Worm (Caenorhabditis elegans): ENCODE measurements around the gene F58H1.8.

F58H1.8 gene

ce11 chrV:11921689-11922517 lies 13.0 kb upstream of the F58H1.8 start:
- TF ChIP-seq tbx-2 (tag; optimal IDR thresholded peaks at IDR 0.05) (peak; percentile 7), mep-1 (tag; optimal IDR thresholded peaks at IDR 0.05) (peak; percentile 51), zag-1 (tag; optimal IDR thresholded peaks at IDR 0.05) (no peak), efl-1 (optimal IDR thresholded peaks at IDR 0.05) (no peak), efl-1 (GFP tag; optimal IDR thresholded peaks at IDR 0.05 in 1 of 2) (peak; percentile 10 to 20), nhr-20 (tag; optimal IDR thresholded peaks at IDR 0.05) (peak; percentile 28), snu-23 (GFP tag; optimal IDR thresholded peaks at IDR 0.05) (peak; percentile 28), skn-1 (tag; optimal IDR thresholded peaks at IDR 0.05) (peak; percentile 17), nhr-85 (tag) (peak; percentile 34), unc-62 (GFP tag; optimal IDR thresholded peaks at IDR 0.05) (no peak), hpl-2 (GFP tag; optimal IDR thresholded peaks at IDR 0.05) (no peak), lin-35 (GFP tag; optimal IDR thresholded peaks at IDR 0.05) (peak in 1 of 2 experiments; percentile 40), nhr-71 (tag; optimal IDR thresholded peaks at IDR 0.05) (peak; percentile 43), elt-2 (tag; optimal IDR thresholded peaks at IDR 0.05) (peak; percentile 42), lin-14 (GFP tag; optimal IDR thresholded peaks at IDR 0.05) (peak; percentile 67), blmp-1 (tag; optimal IDR thresholded peaks at IDR 0.05) (peak; percentile 56), lsy-2 (tag; optimal IDR thresholded peaks at IDR 0.05) (peak; percentile 8 to 60), elt-3 (tag; optimal IDR thresholded peaks at IDR 0.05) (peak in 1 of 6 experiments; percentile 71), pag-3 (tag; optimal IDR thresholded peaks at IDR 0.05; ENCODE audit: borderline replicate concordance, insufficient read depth) (no peak), rnt-1 (tag; optimal IDR thresholded peaks at IDR 0.05) (peak; percentile 31), xbp-1 (tag; optimal IDR thresholded peaks at IDR 0.05) (no peak)

ce11 chrV:11927346-11927745 lies 7.6 kb upstream of the F58H1.8 start, which contains the start of gene osm-6:
osm-6 (minus strand) TSS chrV:11927446.
- TF ChIP-seq snu-23 (GFP tag; optimal IDR thresholded peaks at IDR 0.05) (no peak), pax-3 (tag; optimal IDR thresholded peaks at IDR 0.05) (no peak), alr-1 (tag; optimal IDR thresholded peaks at IDR 0.05; ENCODE audit: borderline replicate concordance) (no peak), Y116A8C.19 (tag; optimal IDR thresholded peaks at IDR 0.05; ENCODE audit: borderline replicate concordance) (no peak), lin-14 (GFP tag; optimal IDR thresholded peaks at IDR 0.05) (no peak), C04F5.9 (tag; optimal IDR thresholded peaks at IDR 0.05) (no peak), aly-2 (tag; optimal IDR thresholded peaks at IDR 0.05) (no peak), ceh-90 (tag; optimal IDR thresholded peaks at IDR 0.05) (no peak), nhr-71 (tag; optimal IDR thresholded peaks at IDR 0.05) (peak; percentile 2), fkh-8 (tag; optimal IDR thresholded peaks at IDR 0.05) (peak; percentile 46), nhr-237 (tag; optimal IDR thresholded peaks at IDR 0.05) (no peak), unc-62 (GFP tag; optimal IDR thresholded peaks at IDR 0.05) (no peak), ama-1 (optimal IDR thresholded peaks at IDR 0.05) (no peak), ztf-11 (tag; optimal IDR thresholded peaks at IDR 0.05) (no peak)

ce11 chrV:11929046-11929590 lies 5.8 kb upstream of the F58H1.8 start, which contains the start of gene F58H1.2:
F58H1.2 (plus strand) TSS chrV:11929096.
- TF ChIP-seq elt-2 (tag; optimal IDR thresholded peaks at IDR 0.05) (no peak), nhr-76 (tag; optimal IDR thresholded peaks at IDR 0.05) (no peak), snu-23 (GFP tag; optimal IDR thresholded peaks at IDR 0.05) (no peak), skn-1 (tag; optimal IDR thresholded peaks at IDR 0.05) (no peak), jun-1 (tag; optimal IDR thresholded peaks at IDR 0.05) (no peak), F16B12.6 (tag; optimal IDR thresholded peaks at IDR 0.05) (no peak), tbx-2 (tag; optimal IDR thresholded peaks at IDR 0.05) (no peak), hlh-17 (GFP tag; optimal IDR thresholded peaks at IDR 0.05; ENCODE audit: borderline replicate concordance) (no peak), C16A3.4 (tag; optimal IDR thresholded peaks at IDR 0.05) (no peak), nhr-11 (tag; optimal IDR thresholded peaks at IDR 0.05) (no peak), unc-62 (GFP tag; optimal IDR thresholded peaks at IDR 0.05) (no peak), dsc-1 (tag; optimal IDR thresholded peaks at IDR 0.05) (no peak), rnt-1 (tag; optimal IDR thresholded peaks at IDR 0.05) (no peak), lin-13 (GFP tag; optimal IDR thresholded peaks at IDR 0.05) (no peak), aly-2 (tag; optimal IDR thresholded peaks at IDR 0.05) (no peak), dpl-1 (GFP tag; optimal IDR thresholded peaks at IDR 0.05) (no peak), mdl-1 (tag; optimal IDR thresholded peaks at IDR 0.05) (no peak), sptf-1 (tag; optimal IDR thresholded peaks at IDR 0.05) (no peak), irx-1 (tag; optimal IDR thresholded peaks at IDR 0.05) (no peak), ztf-11 (tag; optimal IDR thresholded peaks at IDR 0.05) (no peak)
